Worm (Caenorhabditis elegans): Measurements from ENCODE around the gene ech-4.

The ech-4 gene

DNA sequence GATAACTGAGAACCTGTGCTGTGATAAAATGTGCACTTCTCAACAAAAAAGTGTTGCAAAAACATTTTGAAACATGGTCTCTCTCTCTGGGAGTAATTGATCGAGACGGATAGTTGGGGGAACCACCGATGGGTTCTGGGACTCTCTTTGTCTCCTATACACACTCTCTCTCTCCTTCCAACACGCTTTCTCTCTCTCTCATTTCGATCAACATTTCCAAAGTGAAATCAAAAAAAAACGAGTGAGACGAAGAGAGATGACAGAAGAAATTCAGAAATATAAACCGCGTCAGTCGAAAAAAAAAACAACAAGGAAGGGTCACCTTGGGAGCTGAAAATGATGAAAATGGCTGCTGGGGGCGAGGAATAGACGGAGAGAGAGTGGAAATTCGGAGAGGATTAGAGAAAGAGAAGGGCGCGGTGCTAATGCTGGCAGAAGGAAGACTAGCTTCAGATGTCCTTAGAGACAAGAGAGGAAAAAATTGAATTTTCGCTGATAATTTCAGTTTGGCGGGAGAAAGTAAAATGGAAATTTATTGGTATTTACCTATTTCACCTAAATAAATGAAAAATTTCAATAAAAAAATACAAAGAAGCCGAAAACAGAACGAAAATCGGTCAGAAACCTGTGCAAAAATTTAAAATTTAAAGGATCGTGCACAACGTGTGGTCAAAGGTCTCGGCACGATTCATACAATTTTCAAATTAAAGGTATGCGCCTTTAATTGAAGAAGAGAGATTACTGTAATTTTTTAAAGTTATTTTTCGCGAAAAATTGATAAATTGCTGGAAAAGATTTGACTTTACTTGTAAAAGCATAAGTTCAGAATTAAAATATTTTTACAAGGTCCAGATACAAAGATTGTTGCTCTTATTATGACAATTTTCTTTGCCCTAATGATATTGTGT is 42.2 kb downstream of the ech-4 start:
- TF ChIP-seq nfya-1 (tag; optimal IDR thresholded peaks at IDR 0.05) (peak; percentile 2), ceh-2 (tag; optimal IDR thresholded peaks at IDR 0.05) (no peak)

DNA sequence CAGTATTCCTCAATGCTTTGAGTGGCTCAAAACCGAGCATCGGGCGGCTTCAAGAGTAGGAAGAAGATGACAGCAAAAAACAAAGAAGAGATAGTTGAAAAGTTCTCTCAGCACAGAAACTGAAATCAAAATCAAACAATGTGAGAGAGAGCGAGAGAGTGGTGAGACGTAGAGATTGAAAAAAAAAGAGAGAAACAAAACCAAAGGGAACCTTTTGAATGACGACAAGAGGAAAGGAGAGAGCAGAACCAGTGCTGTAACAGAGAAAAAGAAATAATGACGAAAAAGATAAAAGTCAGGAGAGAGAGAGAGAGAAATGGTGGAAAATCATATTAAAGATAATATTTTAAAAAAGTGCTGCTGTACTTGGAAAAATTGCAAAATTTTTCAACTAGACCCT is 46.4 kb downstream of the ech-4 start:
- no peak for TF ChIP-seq syd-9 (tag; optimal IDR thresholded peaks at IDR 0.05)
- peak; percentile 59 for TF ChIP-seq ceh-18 (tag; optimal IDR thresholded peaks at IDR 0.05)
- no peak for TF ChIP-seq pros-1 (tag; optimal IDR thresholded peaks at IDR 0.05)
- no peak for TF ChIP-seq fkh-6 (tag; optimal IDR thresholded peaks at IDR 0.05)
- no peak for TF ChIP-seq zip-5 (tag; optimal IDR thresholded peaks at IDR 0.05)
- no peak for TF ChIP-seq ceh-6 (GFP tag; optimal IDR thresholded peaks at IDR 0.05)

DNA sequence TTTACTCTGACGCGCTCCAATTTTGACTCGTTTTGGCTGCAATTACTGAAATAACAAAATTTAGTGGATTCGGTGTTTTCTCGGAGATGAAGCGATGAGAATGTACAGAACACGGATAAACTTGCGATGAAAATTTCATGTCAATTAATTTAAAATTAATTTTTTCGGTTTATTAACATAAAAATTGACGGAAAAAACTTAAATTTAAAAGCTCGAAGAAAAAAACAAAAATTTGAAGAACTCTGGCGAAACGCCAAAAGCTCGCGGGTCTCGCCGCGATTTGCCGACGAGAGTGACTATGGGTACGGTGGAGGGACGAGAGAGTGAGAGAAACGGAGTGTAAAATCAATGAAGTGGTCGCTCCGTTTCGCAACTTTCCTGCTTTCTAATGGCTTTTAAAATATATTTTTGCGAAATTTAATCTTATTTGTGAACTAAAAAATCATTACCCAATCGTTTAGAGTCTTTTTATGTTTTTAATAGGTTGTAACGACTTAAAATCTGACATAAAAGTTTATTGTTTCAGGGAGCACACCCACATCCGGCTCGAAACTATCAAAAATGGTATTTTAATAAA is 47.9 kb downstream of the ech-4 start, which contains the start of the genes gmps-1 and cap-2:
Gene gmps-1 (minus strand): TSS at position 51 of the 577 bp plus-strand sequence.
Gene cap-2 (plus strand): TSS at position 527 of the 577 bp plus-strand sequence.
- TF ChIP-seq ref-2 (tag; optimal IDR thresholded peaks at IDR 0.05) (no peak), dve-1 (tag; optimal IDR thresholded peaks at IDR 0.05) (peak; percentile 36), eyg-1 (tag; optimal IDR thresholded peaks at IDR 0.05) (peak; percentile 5), odd-2 (tag; optimal IDR thresholded peaks at IDR 0.05) (no peak), ceh-14 (tag; optimal IDR thresholded peaks at IDR 0.05) (peak; percentile 40), madf-2 (tag; optimal IDR thresholded peaks at IDR 0.05) (no peak), ceh-6 (GFP tag; optimal IDR thresholded peaks at IDR 0.05) (no peak), ceh-18 (tag; optimal IDR thresholded peaks at IDR 0.05) (peak; percentile 76), rnt-1 (tag; optimal IDR thresholded peaks at IDR 0.05) (peak; percentile 29), unc-3 (GFP tag; conservative IDR thresholded peaks at IDR 0.05) (peak; percentile 53; the same call in 1 of the 2 replicates), unc-3 (tag; optimal IDR thresholded peaks at IDR 0.05) (no peak), ztf-16 (tag; optimal IDR thresholded peaks at IDR 0.05) (peak; percentile 11), K09A11.1 (tag; optimal IDR thresholded peaks at IDR 0.05; ENCODE audit: insufficient read depth) (no peak), sox-2 (GFP tag; IDR thresholded peaks at IDR 0.05) (no peak; the same call in 1 of the 2 replicates), lin-11 (tag; optimal IDR thresholded peaks at IDR 0.05) (peak; percentile 6), unc-55 (GFP tag; optimal IDR thresholded peaks at IDR 0.05) (peak; percentile 1), che-1 (tag; optimal IDR thresholded peaks at IDR 0.05) (no peak), pha-2 (tag; optimal IDR thresholded peaks at IDR 0.05) (peak; percentile 10), unc-86 (tag; optimal IDR thresholded peaks at IDR 0.05) (peak; percentile 30), hlh-8 (tag; optimal IDR thresholded peaks at IDR 0.05) (peak; percentile 19), ceh-31 (tag; optimal IDR thresholded peaks at IDR 0.05) (peak; percentile 78), ceh-22 (tag; optimal IDR thresholded peaks at IDR 0.05) (no peak), ceh-34 (tag; optimal IDR thresholded peaks at IDR 0.05) (peak; percentile 71), elt-2 (tag; optimal IDR thresholded peaks at IDR 0.05) (peak; percentile 63), pax-1 (tag; optimal IDR thresholded peaks at IDR 0.05) (peak; percentile 56), nfya-1 (tag; optimal IDR thresholded peaks at IDR 0.05) (peak; percentile 95), unc-42 (tag; optimal IDR thresholded peaks at IDR 0.05) (peak; percentile 69), tbx-2 (tag; optimal IDR thresholded peaks at IDR 0.05) (peak; percentile 80), C08G9.2 (tag; optimal IDR thresholded peaks at IDR 0.05) (peak; percentile 47), ets-4 (tag; optimal IDR thresholded peaks at IDR 0.05) (peak; percentile 22), ceh-19 (GFP tag; optimal IDR thresholded peaks at IDR 0.05) (no peak), nhr-232 (tag; optimal IDR thresholded peaks at IDR 0.05) (no peak), ceh-2 (tag; optimal IDR thresholded peaks at IDR 0.05) (peak; percentile 2), pat-9 (tag; optimal IDR thresholded peaks at IDR 0.05) (peak; percentile 9), ceh-48 (tag; optimal IDR thresholded peaks at IDR 0.05) (peak; percentile 98)

All from whole organism, late embryonic.